Fruit fly (Drosophila melanogaster) Kc167 (cell line): ENCODE results near the gene Ldaf1.

Experiments used
- Myc ChIP-seq: fragments of >200 bp; optimal IDR thresholded peaks from 2 replicates; lab custom pipeline; 2017; ENCODE audit warnings: missing external identifiers
- Sin3A ChIP-seq: fragments of >200 bp; optimal IDR thresholded peaks from 2 replicates; lab custom pipeline; 2018; ENCODE audit warnings: missing external identifiers
- h ChIP-seq: fragments of >200 bp; optimal IDR thresholded peaks from 3 replicates; lab custom pipeline; 2018; ENCODE audit warnings: missing external identifiers
- insv ChIP-seq: fragments of >200 bp; optimal IDR thresholded peaks from 3 replicates; lab custom pipeline; 2018; ENCODE audit warnings: missing external identifiers
- psq ChIP-seq: fragments of >200 bp; optimal IDR thresholded peaks from 2 replicates; lab custom pipeline; 2017; ENCODE audit warnings: missing external identifiers
- ttk ChIP-seq: sonication (Bioruptor generic); optimal IDR thresholded peaks from 2 replicates; lab custom pipeline; 2017; ENCODE audit warnings: missing external identifiers

The Ldaf1 gene

DNA sequence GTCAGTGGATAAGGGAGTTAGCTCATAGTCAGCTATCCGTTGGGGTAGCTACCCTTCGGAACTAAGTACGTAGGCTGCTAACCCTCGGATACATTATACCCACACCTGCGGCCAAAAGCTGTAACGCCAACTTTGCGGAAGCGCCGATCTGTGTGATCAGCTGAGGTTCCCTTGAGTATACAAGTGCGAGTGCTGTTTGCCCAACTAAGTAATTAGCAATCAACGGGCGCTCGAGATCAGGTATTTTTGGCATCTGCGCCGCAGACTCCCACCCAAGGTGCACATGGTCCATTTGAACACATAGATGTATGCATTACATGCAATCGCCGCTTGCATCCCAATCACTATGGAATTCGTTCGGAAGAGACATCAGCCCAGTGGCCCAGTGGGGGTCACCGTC lies 47.6 kb downstream of the Ldaf1 start:
- TF ChIP-seq psq (no peak), Myc (lab: Kevin White, UChicago) (no peak), insv (lab: Kevin White, UChicago) (no peak), ttk (lab: Kevin White, UChicago) (no peak), h (lab: Kevin White, UChicago) (no peak), Sin3A (lab: Kevin White, UChicago) (no peak)
